Fruit fly (Drosophila melanogaster) whole organism, prepupa: ENCODE results near the gene Chchd2.

Experiments used
- Blimp-1 ChIP-seq: fragments of 200-800 bp; sonication (Bioruptor generic); optimal IDR thresholded peaks from 3 replicates; lab custom pipeline; 2017; ENCODE audit warnings: missing biosample characterization, missing genetic modification characterization, mild to moderate bottlenecking, moderate library complexity, missing genetic modification reagents
- CG10631 ChIP-seq: fragments of 200-800 bp; sonication (Bioruptor generic); optimal IDR thresholded peaks from 2 replicates; lab custom pipeline; 2016; ENCODE audit warnings: missing biosample characterization, missing genetic modification characterization
- CG10669 ChIP-seq: fragments of 200-800 bp; sonication (Bioruptor generic); optimal IDR thresholded peaks from 3 replicates; lab custom pipeline; 2018; ENCODE audit warnings: missing biosample characterization, mild to moderate bottlenecking, missing genetic modification characterization, moderate library complexity
- CG11902 ChIP-seq: fragments of 200-800 bp; sonication (Bioruptor generic); optimal IDR thresholded peaks from 3 replicates; lab custom pipeline; 2016; ENCODE audit warnings: missing biosample characterization, missing genetic modification characterization
- CG15336 ChIP-seq: fragments of 200-800 bp; sonication (Bioruptor generic); IDR thresholded peaks from 2 replicates; pipeline ENCODE4 v1.3.6; 2022; ENCODE audit warnings: missing biosample characterization, missing genetic modification characterization
- CG16779 ChIP-seq: fragments of 200-800 bp; sonication (Bioruptor generic); optimal IDR thresholded peaks from 3 replicates; lab custom pipeline; 2017; ENCODE audit warnings: missing biosample characterization, mild to moderate bottlenecking, missing genetic modification characterization
- CG3032 ChIP-seq: fragments of 200-800 bp; optimal IDR thresholded peaks from 2 replicates; lab custom pipeline; 2019; ENCODE audit warnings: missing biosample characterization, mild to moderate bottlenecking, missing genetic modification characterization, moderate library complexity
- CG31627 ChIP-seq: fragments of 200-800 bp; sonication (Bioruptor generic); optimal IDR thresholded peaks from 3 replicates; lab custom pipeline; 2016; ENCODE audit warnings: missing biosample characterization, missing genetic modification characterization
- CG32006 ChIP-seq: fragments of 200-800 bp; sonication (Bioruptor generic); optimal IDR thresholded peaks from 3 replicates; lab custom pipeline; 2017; ENCODE audit warnings: missing biosample characterization, mild to moderate bottlenecking, missing genetic modification characterization
- CG34406 ChIP-seq: fragments of 200-800 bp; sonication (Bioruptor generic); optimal IDR thresholded peaks from 3 replicates; lab custom pipeline; 2016; ENCODE audit warnings: missing biosample characterization, missing genetic modification characterization
- CG3919 ChIP-seq: fragments of 200-800 bp; sonication (Bioruptor generic); optimal IDR thresholded peaks from 3 replicates; lab custom pipeline; 2016; ENCODE audit warnings: missing biosample characterization, missing genetic modification characterization
- CG4318 ChIP-seq: fragments of 200-800 bp; sonication (Bioruptor generic); optimal IDR thresholded peaks from 3 replicates; lab custom pipeline; 2017; ENCODE audit warnings: missing biosample characterization, mild to moderate bottlenecking, missing genetic modification characterization
- CG6163 ChIP-seq: fragments of 200-800 bp; sonication (Bioruptor generic); IDR thresholded peaks from 3 replicates; pipeline ENCODE4 v1.3.6; 2022; ENCODE audit warnings: missing biosample characterization, missing genetic modification characterization
- CG6276 ChIP-seq: fragments of 200-800 bp; sonication (Bioruptor generic); optimal IDR thresholded peaks from 2 replicates; lab custom pipeline; 2017; ENCODE audit warnings: missing biosample characterization, mild to moderate bottlenecking, missing genetic modification characterization
- CG6792 ChIP-seq: fragments of 200-800 bp; sonication (Bioruptor generic); optimal IDR thresholded peaks from 3 replicates; lab custom pipeline; 2016; ENCODE audit warnings: missing biosample characterization, missing genetic modification characterization
- CG6808 ChIP-seq: fragments of 200-800 bp; sonication (Bioruptor generic); optimal IDR thresholded peaks from 3 replicates; lab custom pipeline; 2017; ENCODE audit warnings: missing biosample characterization, missing genetic modification characterization, mild to moderate bottlenecking, moderate library complexity, missing genetic modification reagents
- CG8119 ChIP-seq: fragments of 200-800 bp; sonication (Bioruptor generic); IDR thresholded peaks from 3 replicates; pipeline ENCODE4 v1.3.6; 2022; ENCODE audit warnings: missing biosample characterization, missing genetic modification characterization
- CG8319 ChIP-seq: fragments of 200-800 bp; sonication (Bioruptor generic); optimal IDR thresholded peaks from 3 replicates; lab custom pipeline; 2016; ENCODE audit warnings: missing biosample characterization, missing genetic modification characterization
- CG8632 ChIP-seq: fragments of 200-800 bp; sonication (Bioruptor generic); optimal IDR thresholded peaks from 3 replicates; lab custom pipeline; 2016; ENCODE audit warnings: missing biosample characterization, missing genetic modification characterization
- CG9139 ChIP-seq: fragments of 200-800 bp; sonication (Bioruptor generic); optimal IDR thresholded peaks from 3 replicates; lab custom pipeline; 2017; ENCODE audit warnings: missing biosample characterization, mild to moderate bottlenecking, missing genetic modification characterization
- Eip75B ChIP-seq: fragments of 200-800 bp; sonication (Bioruptor generic); optimal IDR thresholded peaks from 3 replicates; lab custom pipeline; 2016; ENCODE audit warnings: missing biosample characterization, missing genetic modification characterization
- Eip78C ChIP-seq: fragments of 200-800 bp; sonication (Bioruptor generic); peaks from one replicate; lab custom pipeline; 2016; ENCODE audit warnings: missing biosample characterization, missing genetic modification characterization
- Eip93F ChIP-seq: fragments of 200-800 bp; sonication (Bioruptor generic); optimal IDR thresholded peaks from 2 replicates; lab custom pipeline; 2016; ENCODE audit warnings: missing biosample characterization, mild to moderate bottlenecking, missing genetic modification characterization
- Ets21C ChIP-seq: fragments of 200-800 bp; sonication (Bioruptor generic); optimal IDR thresholded peaks from 3 replicates; lab custom pipeline; 2016; ENCODE audit warnings: missing biosample characterization, missing genetic modification characterization
- Ets96B ChIP-seq: fragments of 200-800 bp; optimal IDR thresholded peaks from 2 replicates; lab custom pipeline; 2019; ENCODE audit warnings: missing biosample characterization, mild to moderate bottlenecking, missing genetic modification characterization, moderate library complexity
- Gug ChIP-seq: fragments of 200-800 bp; sonication (Bioruptor generic); IDR thresholded peaks from 2 replicates; pipeline ENCODE4 v1.3.6; 2022; ENCODE audit warnings: missing biosample characterization, missing genetic modification characterization
- Hr39 ChIP-seq: fragments of 200-800 bp; sonication (Bioruptor generic); optimal IDR thresholded peaks from 2 replicates; lab custom pipeline; 2016; ENCODE audit warnings: missing biosample characterization, missing genetic modification characterization
- Hr4 ChIP-seq: fragments of 200-800 bp; sonication (Bioruptor generic); optimal IDR thresholded peaks from 3 replicates; lab custom pipeline; 2016; ENCODE audit warnings: missing biosample characterization, missing genetic modification characterization
- Lpt ChIP-seq: fragments of 200-800 bp; sonication (Bioruptor generic); optimal IDR thresholded peaks from 3 replicates; lab custom pipeline; 2016; ENCODE audit warnings: missing biosample characterization, missing genetic modification characterization
- Met ChIP-seq: fragments of 200-800 bp; sonication (Bioruptor generic); optimal IDR thresholded peaks from 3 replicates; lab custom pipeline; 2016; ENCODE audit warnings: missing biosample characterization, missing genetic modification characterization
- OdsH ChIP-seq: fragments of 200-800 bp; sonication (Bioruptor generic); optimal IDR thresholded peaks from 3 replicates; lab custom pipeline; 2016; ENCODE audit warnings: missing biosample characterization, missing genetic modification characterization
- Smox ChIP-seq: fragments of 200-800 bp; sonication (Bioruptor generic); optimal IDR thresholded peaks from 3 replicates; lab custom pipeline; 2016; ENCODE audit warnings: missing biosample characterization, missing genetic modification characterization
- Sox14 ChIP-seq: fragments of 200-800 bp; sonication (Bioruptor generic); optimal IDR thresholded peaks from 3 replicates; lab custom pipeline; 2016; ENCODE audit warnings: missing biosample characterization, missing genetic modification characterization
- achi ChIP-seq: fragments of 200-800 bp; sonication (Bioruptor generic); optimal IDR thresholded peaks from 3 replicates; lab custom pipeline; 2016; ENCODE audit warnings: missing biosample characterization, missing genetic modification characterization
- acj6 ChIP-seq: fragments of 200-800 bp; sonication (Bioruptor generic); optimal IDR thresholded peaks from 3 replicates; lab custom pipeline; 2016; ENCODE audit warnings: missing biosample characterization, missing genetic modification characterization
- cyc ChIP-seq: fragments of 200-800 bp; sonication (Bioruptor generic); optimal IDR thresholded peaks from 3 replicates; lab custom pipeline; 2016; ENCODE audit warnings: missing biosample characterization, missing genetic modification characterization
- dac ChIP-seq: fragments of 200-800 bp; sonication (Bioruptor generic); optimal IDR thresholded peaks from 2 replicates; lab custom pipeline; 2017; ENCODE audit warnings: missing biosample characterization, mild to moderate bottlenecking, missing genetic modification characterization
- eg ChIP-seq: fragments of 200-800 bp; sonication (Bioruptor generic); IDR thresholded peaks from 3 replicates; pipeline ENCODE4 v1.3.6; 2022; ENCODE audit warnings: missing biosample characterization, missing genetic modification characterization
- esn ChIP-seq: fragments of 200-800 bp; sonication (Bioruptor generic); optimal IDR thresholded peaks from 2 replicates; lab custom pipeline; 2016; ENCODE audit warnings: missing biosample characterization, mild to moderate bottlenecking, missing genetic modification characterization, moderate library complexity
- fd59A ChIP-seq: fragments of 200-800 bp; sonication (Bioruptor generic); optimal IDR thresholded peaks from 2 replicates; lab custom pipeline; 2017; ENCODE audit warnings: missing biosample characterization, mild to moderate bottlenecking, missing genetic modification characterization, missing genetic modification reagents
- fkh ChIP-seq: fragments of 200-800 bp; sonication (Bioruptor generic); optimal IDR thresholded peaks from 3 replicates; lab custom pipeline; 2017; ENCODE audit warnings: missing biosample characterization, mild to moderate bottlenecking, missing genetic modification characterization, moderate library complexity
- net ChIP-seq: fragments of 200-800 bp; sonication (Bioruptor generic); optimal IDR thresholded peaks from 3 replicates; lab custom pipeline; 2016; ENCODE audit warnings: missing biosample characterization, missing genetic modification characterization
- pdm3 ChIP-seq: fragments of 200-800 bp; sonication (Bioruptor generic); optimal IDR thresholded peaks from 3 replicates; lab custom pipeline; 2016; ENCODE audit warnings: missing biosample characterization, missing genetic modification characterization
- ss ChIP-seq, 2 experiments: fragments of 200-800 bp; sonication (Bioruptor generic); optimal IDR thresholded peaks; 2 replicates in 1 of 2; 3 replicates in 1 of 2; lab custom pipeline; 2017 to 2018; ENCODE audit warnings: mild to moderate bottlenecking in 2 of 2, missing biosample characterization in 2 of 2, missing genetic modification characterization in 2 of 2, moderate library complexity in 1 of 2
- topi ChIP-seq: fragments of 200-800 bp; sonication (Bioruptor generic); optimal IDR thresholded peaks from 3 replicates; lab custom pipeline; 2016; ENCODE audit warnings: missing biosample characterization, missing genetic modification characterization

The Chchd2 gene

DNA sequence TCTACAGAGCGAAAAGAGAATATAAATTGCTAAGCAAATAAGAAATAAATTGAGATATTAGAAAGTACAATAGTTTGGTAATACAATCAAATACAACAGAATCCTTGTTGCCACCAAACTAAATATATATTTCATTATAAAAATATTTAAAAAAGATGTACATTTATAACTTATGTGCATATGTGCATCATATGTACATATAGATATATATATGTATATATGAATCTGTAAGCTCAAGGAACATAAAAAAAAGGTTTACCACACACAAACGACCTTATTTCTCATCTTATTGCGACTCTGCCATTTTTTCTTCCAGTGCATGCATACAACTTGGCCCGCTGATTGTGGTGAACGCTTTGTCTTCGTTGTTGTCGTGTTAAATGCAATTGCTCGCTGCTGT, 35.5 kb upstream of the Chchd2 start (continued):
- TF ChIP-seq acj6 (GFP tag; lab: Kevin White, UChicago), result peak; percentile 73
- TF ChIP-seq CG11902 (GFP tag; lab: Kevin White, UChicago), result peak; percentile 48
- peak; percentile 23 for TF ChIP-seq CG16779 (tag; lab: Kevin White, UChicago)
- TF ChIP-seq topi, result peak; percentile 44
- peak; percentile 1 for TF ChIP-seq Blimp-1
- peak; percentile 41 for TF ChIP-seq Ets96B
- TF ChIP-seq esn (GFP tag; lab: Kevin White, UChicago), result peak; percentile 71
- peak; percentile 61 for TF ChIP-seq Lpt (GFP tag; lab: Kevin White, UChicago)
- TF ChIP-seq Smox (GFP tag; lab: Kevin White, UChicago), result peak; percentile 37
- peak; percentile 52 for TF ChIP-seq CG6163 (GFP tag; lab: Robert Waterston, UW)
- TF ChIP-seq eg (GFP tag; lab: Robert Waterston, UW), result peak; percentile 49; the same call in 1 of the 3 replicates
- peak; percentile 71 for TF ChIP-seq CG10631 (GFP tag; lab: Kevin White, UChicago)
- peak; percentile 61 for TF ChIP-seq CG3919
- TF ChIP-seq Hr39 (GFP tag; lab: Kevin White, UChicago), result peak; percentile 15
- TF ChIP-seq Eip93F (GFP tag; lab: Kevin White, UChicago), result no peak
- TF ChIP-seq CG8319 (GFP tag; lab: Kevin White, UChicago), result peak; percentile 33
- peak; percentile 13 for TF ChIP-seq Sox14 (GFP tag; lab: Kevin White, UChicago)
- TF ChIP-seq CG6808, result peak; percentile 12
- peak; percentile 56 for TF ChIP-seq CG4318 (GFP tag; lab: Kevin White, UChicago)

dm6 chrX:17121600-17121999, 27.2 kb upstream of the Chchd2 start:
- TF ChIP-seq CG11902 (GFP tag; lab: Kevin White, UChicago) (no peak), eg (GFP tag; lab: Robert Waterston, UW) (peak; percentile 30; the same call in 1 of the 3 replicates), Eip75B (GFP tag; lab: Kevin White, UChicago) (peak; percentile 9), CG4318 (GFP tag; lab: Kevin White, UChicago) (peak; percentile 7), CG3919 (no peak), acj6 (GFP tag; lab: Kevin White, UChicago) (peak; percentile 13), Met (GFP tag; lab: Kevin White, UChicago) (peak; percentile 19), Eip93F (GFP tag; lab: Kevin White, UChicago) (no peak), CG6808 (peak; percentile 27), OdsH (GFP tag; lab: Kevin White, UChicago) (peak; percentile 45), cyc (GFP tag; lab: Kevin White, UChicago) (peak; percentile 7), CG34406 (peak; percentile 13), dac (GFP tag; lab: Kevin White, UChicago) (no peak), Hr4 (GFP tag; lab: Kevin White, UChicago) (peak; percentile 17), pdm3 (peak; percentile 6), topi (peak; percentile 18), achi (GFP tag; lab: Kevin White, UChicago) (peak; percentile 13), CG8119 (GFP tag; lab: Robert Waterston, UW) (no peak), Ets21C (GFP tag; lab: Kevin White, UChicago) (no peak), ss (GFP tag; optimal IDR thresholded peaks at IDR 0.05; lab: Kevin White, UChicago) (peak; percentile 30 to 34), CG31627 (peak; percentile 16), CG32006 (GFP tag; lab: Kevin White, UChicago) (peak; percentile 50), Ets96B (peak; percentile 0), esn (GFP tag; lab: Kevin White, UChicago) (peak; percentile 39), fd59A (GFP tag; lab: Kevin White, UChicago) (no peak), CG3032 (tag; lab: Kevin White, UChicago) (peak; percentile 9), CG6276 (peak; percentile 44), CG10631 (GFP tag; lab: Kevin White, UChicago) (peak; percentile 23), Smox (GFP tag; lab: Kevin White, UChicago) (peak; percentile 36), Eip78C (GFP tag; lab: Kevin White, UChicago) (peak; percentile 80), CG9139 (GFP tag; lab: Kevin White, UChicago) (peak; percentile 3), CG6792 (peak; percentile 34), Hr39 (GFP tag; lab: Kevin White, UChicago) (peak; percentile 12), net (GFP tag; lab: Kevin White, UChicago) (peak; percentile 28), Gug (GFP tag; lab: Robert Waterston, UW) (no peak), fkh (peak; percentile 55), CG8632 (peak; percentile 11), CG15336 (GFP tag; lab: Robert Waterston, UW) (peak; percentile 40; the same call in 1 of the 2 replicates), CG10669 (GFP tag; lab: Kevin White, UChicago) (peak; percentile 2), CG6163 (GFP tag; lab: Robert Waterston, UW) (0 out of 3 replicates have a peak, but pooled peaks have one; percentile 21)
